Worm (Caenorhabditis elegans) whole organism, early embryonic: ENCODE results near the gene dif-1.

Source experiments
- ama-1 ChIP-seq: fragments of 150-350 bp; optimal IDR thresholded peaks from 2 replicates; lab custom pipeline; 2014
- flt-1 ChIP-seq: fragments of 200-800 bp; sonication (Bioruptor generic); IDR thresholded peaks from 2 replicates; pipeline ENCODE4 v1.3.6; 2022; ENCODE audit warnings: missing genetic modification characterization, missing compliant biosample characterization

DNA sequence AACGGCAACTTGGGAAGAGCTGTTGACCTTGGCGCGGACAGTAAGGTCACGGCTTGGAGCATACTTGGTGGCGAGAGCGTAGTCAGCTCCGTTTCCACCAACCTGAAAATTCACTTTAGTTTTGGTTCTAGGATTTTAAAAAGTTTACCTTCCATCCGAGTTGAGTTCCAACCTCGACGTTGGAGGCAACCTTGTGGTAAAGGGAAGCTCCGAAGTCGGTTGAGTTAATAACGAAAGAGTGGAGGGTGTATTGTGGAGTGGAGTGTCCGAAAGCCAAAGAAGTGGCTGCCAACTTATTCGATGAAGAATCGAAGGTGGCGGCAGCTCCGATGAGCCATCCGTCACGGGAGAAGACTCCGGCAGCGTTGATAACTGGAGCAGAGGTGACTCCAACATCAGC lies 46.1 kb downstream of the dif-1 start:
- TF ChIP-seq flt-1 (GFP tag; lab: Robert Waterston, UW) (no peak), ama-1 (lab: Kevin White, UChicago) (no peak)
